Fruit fly (Drosophila melanogaster) whole organism, adult: ENCODE measurements around the gene GstT4.

ENCODE experiments used
- CG11617 ChIP-seq: fragments of 200-800 bp; sonication (Bioruptor generic); optimal IDR thresholded peaks from 2 replicates; lab custom pipeline; 2017; ENCODE audit warnings: mild to moderate bottlenecking, missing biosample characterization, missing genetic modification reagents, missing genetic modification characterization
- CG12768 ChIP-seq: fragments of 200-800 bp; sonication (Bioruptor generic); optimal IDR thresholded peaks from 2 replicates; lab custom pipeline; 2017; ENCODE audit warnings: missing biosample characterization, missing genetic modification characterization, mild to moderate bottlenecking, moderate library complexity, missing genetic modification reagents
- CG14711 ChIP-seq: fragments of 200-800 bp; sonication (Bioruptor generic); optimal IDR thresholded peaks from 2 replicates; lab custom pipeline; 2018; ENCODE audit warnings: missing biosample characterization, mild to moderate bottlenecking, missing genetic modification characterization, moderate library complexity
- CG1620 ChIP-seq: fragments of 200-800 bp; sonication (Bioruptor generic); optimal IDR thresholded peaks from 2 replicates; lab custom pipeline; 2016; ENCODE audit warnings: missing biosample characterization, missing genetic modification characterization
- CG33017 ChIP-seq: fragments of 200-800 bp; sonication (Bioruptor generic); optimal IDR thresholded peaks from 2 replicates; lab custom pipeline; 2018; ENCODE audit warnings: missing biosample characterization, mild to moderate bottlenecking, missing genetic modification characterization, moderate library complexity
- CG5204 ChIP-seq: fragments of 200-800 bp; sonication (Bioruptor generic); optimal IDR thresholded peaks from 2 replicates; lab custom pipeline; 2016; ENCODE audit warnings: missing biosample characterization, missing genetic modification characterization
- CG7045 ChIP-seq: fragments of 200-800 bp; sonication (Bioruptor generic); optimal IDR thresholded peaks from 2 replicates; lab custom pipeline; 2017; ENCODE audit warnings: missing biosample characterization, mild to moderate bottlenecking, missing genetic modification characterization
- CG7101 ChIP-seq: fragments of 200-800 bp; sonication (Bioruptor generic); optimal IDR thresholded peaks from 2 replicates; lab custom pipeline; 2018; ENCODE audit warnings: missing biosample characterization, mild to moderate bottlenecking, missing genetic modification characterization, moderate library complexity
- Clk ChIP-seq: fragments of 200-800 bp; sonication (Bioruptor generic); optimal IDR thresholded peaks from 2 replicates; lab custom pipeline; 2017; ENCODE audit warnings: missing biosample characterization, missing genetic modification characterization
- Crg-1 ChIP-seq: fragments of 200-800 bp; sonication (Bioruptor generic); optimal IDR thresholded peaks from 2 replicates; lab custom pipeline; 2016; ENCODE audit warnings: missing biosample characterization, missing genetic modification characterization
- Hr96 ChIP-seq: fragments of 200-800 bp; sonication (Bioruptor generic); optimal IDR thresholded peaks from 2 replicates; lab custom pipeline; 2016; ENCODE audit warnings: missing biosample characterization, missing genetic modification characterization
- Mnt ChIP-seq: fragments of 200-800 bp; sonication (Bioruptor generic); optimal IDR thresholded peaks from 2 replicates; lab custom pipeline; 2016; ENCODE audit warnings: missing biosample characterization, mild to moderate bottlenecking, missing genetic modification characterization
- bab1 ChIP-seq: fragments of 200-800 bp; sonication (Bioruptor generic); optimal IDR thresholded peaks from 3 replicates; lab custom pipeline; 2019; ENCODE audit warnings: missing biosample characterization, mild to moderate bottlenecking, missing genetic modification characterization, moderate library complexity
- cic ChIP-seq: fragments of 200-800 bp; sonication (Bioruptor generic); optimal IDR thresholded peaks from 2 replicates; lab custom pipeline; 2017; ENCODE audit warnings: missing biosample characterization, mild to moderate bottlenecking, missing genetic modification characterization, moderate library complexity
- cnc ChIP-seq, 2 experiments: fragments of >200 bp; optimal IDR thresholded peaks; 2 replicates each; lab custom pipeline; 2017
- kay ChIP-seq: fragments of 200-800 bp; sonication (Bioruptor generic); peaks from one replicate; lab custom pipeline; 2016; ENCODE audit warnings: missing biosample characterization, missing genetic modification characterization, borderline replicate concordance
- ovo ChIP-seq: fragments of 200-800 bp; sonication (Bioruptor generic); optimal IDR thresholded peaks from 2 replicates; lab custom pipeline; 2016; ENCODE audit warnings: missing biosample characterization, missing genetic modification characterization
- pad ChIP-seq: fragments of 200-800 bp; sonication (Bioruptor generic); optimal IDR thresholded peaks from 3 replicates; lab custom pipeline; 2017; ENCODE audit warnings: missing biosample characterization, missing genetic modification characterization, mild to moderate bottlenecking, moderate library complexity, missing genetic modification reagents
- tj ChIP-seq: fragments of 200-800 bp; sonication (Bioruptor generic); optimal IDR thresholded peaks from 3 replicates; lab custom pipeline; 2017; ENCODE audit warnings: missing biosample characterization, mild to moderate bottlenecking, missing genetic modification characterization, moderate library complexity
- toe ChIP-seq: fragments of 200-800 bp; sonication (Bioruptor generic); optimal IDR thresholded peaks from 2 replicates; lab custom pipeline; 2016; ENCODE audit warnings: missing biosample characterization, missing genetic modification characterization

The GstT4 gene

DNA sequence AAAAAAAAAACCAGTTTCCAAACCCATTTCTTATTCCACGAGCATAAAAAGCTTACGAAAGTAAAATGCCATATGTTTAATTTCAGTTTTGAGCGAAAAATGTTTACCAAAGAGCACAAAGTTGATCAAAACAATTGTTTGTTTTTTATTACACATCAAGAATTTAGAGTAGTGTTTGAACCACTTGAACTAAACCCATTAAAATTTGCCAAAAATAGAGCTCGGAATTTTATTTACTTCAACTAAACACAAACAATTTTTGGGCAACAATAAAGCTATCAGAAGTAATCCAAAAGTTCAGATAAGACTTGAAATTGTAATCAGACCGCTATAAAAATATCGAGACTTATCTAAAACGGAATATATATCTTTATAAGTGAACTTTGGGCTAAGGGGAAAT lies 29.6 kb upstream of the GstT4 start:
- TF ChIP-seq toe, result no peak
- no peak for TF ChIP-seq Clk (GFP tag; lab: Kevin White, UChicago)
- no peak for TF ChIP-seq CG7101
- no peak for TF ChIP-seq tj (GFP tag; lab: Kevin White, UChicago)
- no peak for TF ChIP-seq CG12768
- peak; percentile 65 for TF ChIP-seq kay

DNA sequence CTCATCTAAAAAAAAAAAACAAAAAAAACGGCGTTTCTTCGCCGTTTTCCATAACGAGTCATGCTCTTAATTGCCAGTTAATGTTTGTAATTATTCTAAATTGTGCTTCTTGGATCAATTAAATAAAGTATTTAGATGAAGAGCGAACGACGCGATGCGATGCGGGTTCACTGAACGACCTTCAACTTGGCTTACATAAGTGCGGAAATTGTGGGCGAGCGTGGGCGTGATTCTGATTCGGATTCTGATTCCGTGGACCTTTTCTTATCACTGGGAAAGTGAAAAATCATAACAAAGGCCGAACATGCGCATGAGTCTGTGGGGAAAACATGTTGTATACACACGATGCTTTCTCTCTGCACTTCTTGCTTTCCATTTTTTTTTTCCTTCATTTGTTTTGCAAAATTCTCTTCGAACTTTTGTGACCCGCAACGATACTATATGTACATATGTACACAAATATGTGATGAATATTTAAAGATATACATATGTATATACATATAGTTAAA lies 29.0 kb upstream of the GstT4 start:
- TF ChIP-seq kay (no peak), CG1620 (GFP tag; lab: Kevin White, UChicago) (no peak), CG5204 (no peak), CG14711 (tag; lab: Kevin White, UChicago) (no peak), CG7101 (no peak), toe (no peak), CG11617 (GFP tag; lab: Kevin White, UChicago) (no peak), bab1 (GFP tag; lab: Kevin White, UChicago) (no peak), CG12768 (no peak), Hr96 (no peak), ovo (GFP tag; lab: Kevin White, UChicago) (no peak), Crg-1 (GFP tag; lab: Kevin White, UChicago) (no peak), pad (GFP tag; lab: Kevin White, UChicago) (no peak), cnc (optimal IDR thresholded peaks at IDR 0.05; lab: Kevin White, UChicago) (no peak), CG7045 (GFP tag; lab: Kevin White, UChicago) (no peak)

DNA sequence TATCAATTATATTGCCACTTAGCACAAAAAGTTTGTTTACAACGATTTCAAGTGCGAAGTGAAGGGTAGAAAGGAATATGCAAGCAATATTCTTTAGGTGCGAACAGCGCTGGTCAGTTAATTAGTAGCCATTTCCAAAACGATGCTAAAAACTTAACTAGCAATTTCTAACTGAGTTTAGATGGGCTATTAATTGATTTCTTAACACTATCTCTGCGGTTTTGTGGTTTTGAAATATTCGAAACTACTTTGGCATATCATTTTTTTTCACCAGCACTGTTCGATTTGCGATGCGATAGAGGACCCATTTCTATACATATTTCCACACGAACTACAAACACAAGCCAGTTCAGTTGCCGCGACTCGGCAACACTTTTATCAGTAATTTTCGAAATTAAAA lies 28.0 kb upstream of the GstT4 start:
- no peak for TF ChIP-seq cnc (optimal IDR thresholded peaks at IDR 0.05; lab: Kevin White, UChicago)
- peak; percentile 33 for TF ChIP-seq ovo (GFP tag; lab: Kevin White, UChicago)
- TF ChIP-seq CG33017 (tag; lab: Kevin White, UChicago), result peak; percentile 85
- peak; percentile 65 for TF ChIP-seq kay
- TF ChIP-seq CG7045 (GFP tag; lab: Kevin White, UChicago), result peak; percentile 44
- TF ChIP-seq pad (GFP tag; lab: Kevin White, UChicago), result peak; percentile 62
- peak; percentile 75 for TF ChIP-seq CG12768
- TF ChIP-seq CG7101, result peak; percentile 92
- TF ChIP-seq tj (GFP tag; lab: Kevin White, UChicago), result peak; percentile 82
- TF ChIP-seq CG11617 (GFP tag; lab: Kevin White, UChicago), result peak; percentile 89
- TF ChIP-seq bab1 (GFP tag; lab: Kevin White, UChicago), result peak; percentile 63
- peak; percentile 28 for TF ChIP-seq Clk (GFP tag; lab: Kevin White, UChicago)
- TF ChIP-seq toe, result peak; percentile 13
- TF ChIP-seq CG5204, result no peak
- TF ChIP-seq Hr96, result no peak
- TF ChIP-seq CG1620 (GFP tag; lab: Kevin White, UChicago), result peak; percentile 4
- peak; percentile 33 for TF ChIP-seq Crg-1 (GFP tag; lab: Kevin White, UChicago)
- peak; percentile 72 for TF ChIP-seq Mnt (GFP tag; lab: Kevin White, UChicago)
- peak; percentile 79 for TF ChIP-seq CG14711 (tag; lab: Kevin White, UChicago)
- peak; percentile 49 for TF ChIP-seq cic (GFP tag; lab: Kevin White, UChicago)

DNA sequence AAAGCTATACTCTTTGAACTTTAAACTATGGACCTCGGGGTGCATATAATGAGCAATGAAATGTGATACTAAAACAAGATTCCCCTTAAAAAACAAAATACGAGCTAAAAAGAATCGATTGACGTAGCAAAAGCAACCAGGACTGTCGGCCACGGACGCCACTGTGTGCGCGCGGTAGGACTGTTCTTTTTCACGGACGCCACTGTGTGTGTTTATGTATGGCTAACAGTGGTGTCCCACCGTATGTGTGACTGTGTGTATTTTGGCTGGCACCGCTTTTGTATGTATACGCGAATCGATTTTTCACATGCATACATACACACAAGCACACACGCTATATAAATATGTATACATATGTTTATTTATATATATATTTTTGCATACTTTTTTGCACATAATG lies 20.8 kb upstream of the GstT4 start:
- TF ChIP-seq CG14711 (tag; lab: Kevin White, UChicago) (peak; percentile 39), pad (GFP tag; lab: Kevin White, UChicago) (peak; percentile 75), Hr96 (no peak), bab1 (GFP tag; lab: Kevin White, UChicago) (peak; percentile 61), CG1620 (GFP tag; lab: Kevin White, UChicago) (peak; percentile 77), cnc (optimal IDR thresholded peaks at IDR 0.05; lab: Kevin White, UChicago) (no peak), CG5204 (no peak), Mnt (GFP tag; lab: Kevin White, UChicago) (peak; percentile 89), cic (GFP tag; lab: Kevin White, UChicago) (peak; percentile 51), tj (GFP tag; lab: Kevin White, UChicago) (peak; percentile 72), CG11617 (GFP tag; lab: Kevin White, UChicago) (peak; percentile 55), CG7045 (GFP tag; lab: Kevin White, UChicago) (peak; percentile 9), CG7101 (peak; percentile 41), toe (peak; percentile 44), Clk (GFP tag; lab: Kevin White, UChicago) (no peak), Crg-1 (GFP tag; lab: Kevin White, UChicago) (peak; percentile 59), CG12768 (peak; percentile 48), kay (no peak), ovo (GFP tag; lab: Kevin White, UChicago) (no peak)

DNA sequence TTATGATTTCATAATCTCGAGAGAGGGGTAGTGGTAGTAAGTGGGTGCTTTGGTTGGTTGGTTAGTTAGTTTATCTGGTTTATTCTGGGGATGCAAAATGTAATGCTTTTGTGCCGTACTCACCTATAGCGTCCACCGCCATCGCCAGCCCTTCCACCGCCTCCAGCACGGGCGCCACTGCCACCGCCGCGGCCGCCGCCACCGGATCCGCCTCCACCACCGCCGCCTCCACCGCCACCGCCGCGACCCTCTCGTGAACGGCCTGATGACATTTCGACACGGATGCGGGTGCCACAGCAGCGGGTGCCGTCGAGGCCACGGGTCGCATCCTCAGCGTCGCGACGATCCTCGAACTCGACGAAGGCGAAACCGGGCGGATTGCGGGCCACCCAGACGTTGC lies 20.4 kb upstream of the GstT4 start:
- TF ChIP-seq pad (GFP tag; lab: Kevin White, UChicago) (peak; percentile 28), tj (GFP tag; lab: Kevin White, UChicago) (peak; percentile 3), CG1620 (GFP tag; lab: Kevin White, UChicago) (no peak)

DNA sequence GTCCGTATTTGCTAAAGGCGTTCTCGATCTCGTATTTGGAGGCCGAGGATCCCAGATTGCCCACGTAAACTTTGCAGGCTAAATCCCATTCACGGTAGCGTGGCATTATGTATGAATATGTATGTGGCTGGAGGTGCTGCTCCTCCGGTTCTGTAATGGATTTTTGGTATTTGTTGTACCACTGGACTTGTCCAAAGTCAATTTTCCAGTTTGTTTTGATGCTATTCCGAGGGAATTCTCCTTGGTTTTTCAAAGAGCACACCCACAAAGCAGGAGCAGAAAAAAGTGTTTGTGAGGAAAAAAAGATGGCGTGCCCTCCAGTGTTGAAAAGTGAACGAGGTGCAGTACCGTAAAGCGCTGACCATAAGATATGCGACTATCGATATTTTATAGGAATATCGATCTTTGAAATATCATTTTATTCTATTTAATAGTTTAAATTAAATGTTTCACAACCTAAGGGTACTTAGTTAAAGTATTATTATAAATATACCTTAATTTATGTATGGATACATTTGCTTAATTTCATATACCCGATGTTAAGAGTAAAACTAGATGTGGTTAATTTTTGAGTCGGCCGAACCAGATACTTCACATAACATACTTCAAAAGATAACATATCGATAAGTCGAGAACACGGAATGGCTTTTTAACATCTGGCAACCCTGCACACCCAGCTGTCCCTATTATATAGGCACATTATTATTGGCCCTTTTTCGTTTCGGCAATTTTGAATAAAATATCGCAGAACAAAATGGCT lies 19.8 kb upstream of the GstT4 start, which contains the start of the genes Rbp1-like and Tim9a:
TSS of gene Rbp1-like (minus strand) at position 295 of the 760 bp plus-strand sequence.
TSS of gene Tim9a (plus strand) at position 628 of the 760 bp plus-strand sequence.
- TF ChIP-seq cnc (optimal IDR thresholded peaks at IDR 0.05; lab: Kevin White, UChicago) (no peak), bab1 (GFP tag; lab: Kevin White, UChicago) (peak; percentile 43), CG5204 (no peak), CG1620 (GFP tag; lab: Kevin White, UChicago) (peak; percentile 67), kay (peak; percentile 61), CG11617 (GFP tag; lab: Kevin White, UChicago) (peak; percentile 71), CG7045 (GFP tag; lab: Kevin White, UChicago) (peak; percentile 3), CG14711 (tag; lab: Kevin White, UChicago) (peak; percentile 78), toe (peak; percentile 57), CG33017 (tag; lab: Kevin White, UChicago) (peak; percentile 47), cic (GFP tag; lab: Kevin White, UChicago) (peak; percentile 30), CG7101 (peak; percentile 76), Mnt (GFP tag; lab: Kevin White, UChicago) (peak; percentile 76), Crg-1 (GFP tag; lab: Kevin White, UChicago) (peak; percentile 81), ovo (GFP tag; lab: Kevin White, UChicago) (peak; percentile 86), tj (GFP tag; lab: Kevin White, UChicago) (peak; percentile 91), Clk (GFP tag; lab: Kevin White, UChicago) (no peak), Hr96 (no peak), CG12768 (peak; percentile 45), pad (GFP tag; lab: Kevin White, UChicago) (peak; percentile 75)
